Worm (Caenorhabditis elegans): Measurements from ENCODE around the gene R144.6.
A peak's percentile ranks its signal among the peaks of the same experiment; 100 is the strongest.

R144.6 gene

DNA sequence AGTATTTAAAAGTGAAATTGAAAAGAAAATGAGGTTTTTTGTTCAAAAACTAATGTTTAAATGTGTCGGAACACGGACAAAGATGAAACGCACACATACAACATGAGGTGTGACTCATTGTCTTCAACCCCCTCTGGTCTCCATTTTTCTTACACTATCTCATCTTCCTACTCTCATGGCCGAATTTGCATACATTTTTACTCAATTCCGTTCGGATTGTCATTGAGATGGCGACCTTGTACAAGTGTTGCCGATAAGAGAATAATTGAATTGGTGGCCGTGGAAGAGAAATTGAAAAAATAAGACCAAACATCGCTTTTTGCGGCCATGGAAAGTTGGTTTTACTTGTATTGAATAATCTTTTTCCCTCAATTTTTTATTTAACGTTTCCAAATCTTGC is 42.7 kb upstream of the R144.6 start, which contains the start of gene txbp-3 (continued):
- TF ChIP-seq Y105C5A.15 (GFP tag; IDR thresholded peaks at IDR 0.05), result no peak
- no peak for TF ChIP-seq lir-3 (tag; optimal IDR thresholded peaks at IDR 0.05)
- TF ChIP-seq skn-1 (tag; optimal IDR thresholded peaks at IDR 0.05), result no peak
- TF ChIP-seq aha-1 (tag), result no peak
- no peak for TF ChIP-seq nhr-42 (GFP tag; IDR thresholded peaks at IDR 0.05)
- TF ChIP-seq daf-8 (GFP tag; IDR thresholded peaks at IDR 0.05), result no peak
- no peak for TF ChIP-seq ctbp-1 (GFP tag; IDR thresholded peaks at IDR 0.05)
- peak; percentile 79 for TF ChIP-seq dve-1 (tag; optimal IDR thresholded peaks at IDR 0.05; ENCODE audit: insufficient read depth)
- TF ChIP-seq fkh-10 (GFP tag; optimal IDR thresholded peaks at IDR 0.05), result peak; percentile 37
- no peak for TF ChIP-seq nhr-25 (tag; optimal IDR thresholded peaks at IDR 0.05; ENCODE audit: borderline replicate concordance, insufficient read depth)
- TF ChIP-seq daf-19 (GFP tag; conservative IDR thresholded peaks at IDR 0.05), result no peak
- TF ChIP-seq ceh-20 (GFP tag; IDR thresholded peaks at IDR 0.05), result no peak
- peak in 1 of 2 experiments; percentile 33 for TF ChIP-seq hif-1 (tag; optimal IDR thresholded peaks at IDR 0.05)
- TF ChIP-seq lim-7 (GFP tag; IDR thresholded peaks at IDR 0.05), result no peak
- TF ChIP-seq nhr-77 (tag; optimal IDR thresholded peaks at IDR 0.05), result peak; percentile 42
- peak in 1 of 2 experiments; percentile 59 for TF ChIP-seq lsy-2 (tag; optimal IDR thresholded peaks at IDR 0.05)
- no peak for TF ChIP-seq unc-130 (GFP tag; optimal IDR thresholded peaks at IDR 0.05)
- no peak for TF ChIP-seq spr-1 (tag; optimal IDR thresholded peaks at IDR 0.05)
- TF ChIP-seq php-3 (GFP tag; IDR thresholded peaks at IDR 0.05), result no peak
- no peak for TF ChIP-seq ama-1 (optimal IDR thresholded peaks at IDR 0.05)
- TF ChIP-seq lin-13 (GFP tag; optimal IDR thresholded peaks at IDR 0.05), result no peak
- no peak for TF ChIP-seq nhr-76 (tag; optimal IDR thresholded peaks at IDR 0.05)
- no peak for TF ChIP-seq lin-15B (tag; optimal IDR thresholded peaks at IDR 0.05)
- no peak for TF ChIP-seq zip-11 (GFP tag; IDR thresholded peaks at IDR 0.05)
- TF ChIP-seq daf-12 (tag; optimal IDR thresholded peaks at IDR 0.05), result no peak
- TF ChIP-seq hlh-11 (tag; optimal IDR thresholded peaks at IDR 0.05), result no peak
- no peak for TF ChIP-seq ceh-32 (tag; optimal IDR thresholded peaks at IDR 0.05; ENCODE audit: poor library complexity)
- no peak for TF ChIP-seq dmd-8 (GFP tag; IDR thresholded peaks at IDR 0.05)
- no peak for TF ChIP-seq nhr-102 (tag; optimal IDR thresholded peaks at IDR 0.05)
- no peak for TF ChIP-seq ceh-44 (GFP tag; IDR thresholded peaks at IDR 0.05)
- no peak for TF ChIP-seq ztf-11 (tag; optimal IDR thresholded peaks at IDR 0.05)
- TF ChIP-seq dpl-1 (GFP tag; optimal IDR thresholded peaks at IDR 0.05), result peak; percentile 54
- TF ChIP-seq Y75B8A.6 (GFP tag; IDR thresholded peaks at IDR 0.05), result no peak
- TF ChIP-seq nhr-48 (tag; optimal IDR thresholded peaks at IDR 0.05), result no peak
- no peak for TF ChIP-seq sdz-12 (GFP tag; optimal IDR thresholded peaks at IDR 0.05)
- peak; percentile 12 for TF ChIP-seq ces-1 (GFP tag; optimal IDR thresholded peaks at IDR 0.05)
- no peak for TF ChIP-seq pha-4 (GFP tag; IDR thresholded peaks at IDR 0.05)
- peak; percentile 76 for TF ChIP-seq pha-4 (tag; optimal IDR thresholded peaks at IDR 0.05)
- no peak for TF ChIP-seq F49E8.2 (tag; optimal IDR thresholded peaks at IDR 0.05; ENCODE audit: borderline replicate concordance)
- no peak for TF ChIP-seq F26F4.8 (GFP tag; conservative IDR thresholded peaks at IDR 0.05)
- no peak for TF ChIP-seq ceh-28 (tag; optimal IDR thresholded peaks at IDR 0.05)
- TF ChIP-seq hmg-1.1 (GFP tag; IDR thresholded peaks at IDR 0.05), result no peak
- TF ChIP-seq nhr-6 (tag; optimal IDR thresholded peaks at IDR 0.05), result peak; percentile 50
- TF ChIP-seq egl-43 (GFP tag; IDR thresholded peaks at IDR 0.05), result no peak
- no peak for TF ChIP-seq nhr-10 (tag; optimal IDR thresholded peaks at IDR 0.05)
- TF ChIP-seq set-16 (GFP tag; IDR thresholded peaks at IDR 0.05), result no peak
- TF ChIP-seq F44E2.7 (GFP tag; IDR thresholded peaks at IDR 0.05), result no peak
- no peak for TF ChIP-seq nhr-237 (tag; optimal IDR thresholded peaks at IDR 0.05)
- TF ChIP-seq mep-1 (tag; optimal IDR thresholded peaks at IDR 0.05), result peak; percentile 71
- no peak for TF ChIP-seq nhr-11 (tag; optimal IDR thresholded peaks at IDR 0.05)
- no peak for TF ChIP-seq snpc-4 (tag; optimal IDR thresholded peaks at IDR 0.05)
- TF ChIP-seq mxl-3 (GFP tag; optimal IDR thresholded peaks at IDR 0.05), result peak; percentile 80
- TF ChIP-seq zip-2 (tag; optimal IDR thresholded peaks at IDR 0.05), result no peak
- TF ChIP-seq ceh-62 (tag; optimal IDR thresholded peaks at IDR 0.05), result no peak

Data from whole organism, L4 larva.